Fruit fly (Drosophila melanogaster): ENCODE results near the gene CG14275.

The CG14275 gene

DNA sequence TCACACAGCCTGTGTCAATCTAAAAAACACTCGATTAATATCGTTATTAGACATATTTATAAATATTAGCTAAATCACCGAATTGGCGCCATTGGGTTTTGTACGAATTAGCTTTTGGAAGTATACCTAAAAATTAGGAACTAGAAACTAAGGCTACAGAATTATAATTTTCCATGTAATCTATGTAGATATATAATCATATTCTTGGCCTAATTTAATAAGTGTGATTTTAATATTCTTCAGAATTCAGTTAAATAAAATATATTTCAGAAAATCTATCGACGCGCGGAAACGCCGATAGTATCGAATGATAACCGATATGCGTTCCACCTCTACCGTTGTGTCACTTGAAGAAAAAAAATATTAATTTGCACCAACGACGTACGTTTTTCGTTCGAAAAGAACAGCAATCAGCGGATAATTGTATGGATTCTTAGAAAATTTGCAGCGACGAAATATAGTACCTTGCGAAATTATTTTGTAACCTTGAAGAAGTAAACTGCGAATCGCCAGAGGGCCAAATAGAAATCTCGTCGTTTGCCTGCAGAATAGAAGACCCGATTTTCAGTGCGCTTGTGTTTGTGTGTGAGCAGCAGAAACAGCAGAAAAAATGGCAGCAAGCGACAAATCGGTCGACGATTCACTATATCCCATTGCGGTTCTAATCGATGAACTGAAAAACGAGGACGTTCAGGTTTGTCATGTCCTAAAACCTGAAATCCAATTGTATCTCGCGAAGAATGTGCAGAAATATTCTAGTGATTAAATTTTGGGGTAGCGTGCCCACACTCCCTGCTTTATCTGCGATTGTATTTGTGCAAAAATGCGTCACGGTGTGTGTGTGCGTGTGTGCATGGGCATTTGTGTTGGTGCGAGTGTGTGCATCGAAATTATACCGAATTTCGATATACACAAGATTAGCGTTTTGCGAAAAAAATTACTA is 38.7 kb downstream of the CG14275 start, which contains the start of gene Pp2A-29B:
Gene Pp2A-29B, plus strand, starts transcription at position 338 of the 943 bp plus-strand sequence.
- TF ChIP-seq CG11617 (GFP tag; optimal IDR thresholded peaks at IDR 0.05) (peak; percentile 37), Mnt (GFP tag; optimal IDR thresholded peaks at IDR 0.05) (peak; percentile 45), CG7045 (GFP tag; optimal IDR thresholded peaks at IDR 0.05) (no peak), cnc (optimal IDR thresholded peaks at IDR 0.05) (no peak), toe (GFP tag; optimal IDR thresholded peaks at IDR 0.05) (peak; percentile 86), bab1 (GFP tag; optimal IDR thresholded peaks at IDR 0.05) (no peak), pad (GFP tag; optimal IDR thresholded peaks at IDR 0.05) (peak; percentile 27), cic (GFP tag; optimal IDR thresholded peaks at IDR 0.05) (peak; percentile 70), CG14711 (tag; optimal IDR thresholded peaks at IDR 0.05) (peak; percentile 10), CG7101 (tag; optimal IDR thresholded peaks at IDR 0.05) (peak; percentile 45), Clk (GFP tag; optimal IDR thresholded peaks at IDR 0.05) (no peak), CG5204 (GFP tag; optimal IDR thresholded peaks at IDR 0.05) (no peak), tj (GFP tag; optimal IDR thresholded peaks at IDR 0.05) (peak; percentile 34), ovo (GFP tag; optimal IDR thresholded peaks at IDR 0.05) (peak; percentile 58), CG33017 (tag; optimal IDR thresholded peaks at IDR 0.05) (peak; percentile 25), kay (GFP tag; ENCODE audit: borderline replicate concordance) (peak; percentile 66), CG1620 (GFP tag; optimal IDR thresholded peaks at IDR 0.05) (peak; percentile 60), Crg-1 (GFP tag; optimal IDR thresholded peaks at IDR 0.05) (peak; percentile 72), Hr96 (GFP tag; optimal IDR thresholded peaks at IDR 0.05) (peak; percentile 45), CG12768 (GFP tag; optimal IDR thresholded peaks at IDR 0.05) (no peak)

DNA sequence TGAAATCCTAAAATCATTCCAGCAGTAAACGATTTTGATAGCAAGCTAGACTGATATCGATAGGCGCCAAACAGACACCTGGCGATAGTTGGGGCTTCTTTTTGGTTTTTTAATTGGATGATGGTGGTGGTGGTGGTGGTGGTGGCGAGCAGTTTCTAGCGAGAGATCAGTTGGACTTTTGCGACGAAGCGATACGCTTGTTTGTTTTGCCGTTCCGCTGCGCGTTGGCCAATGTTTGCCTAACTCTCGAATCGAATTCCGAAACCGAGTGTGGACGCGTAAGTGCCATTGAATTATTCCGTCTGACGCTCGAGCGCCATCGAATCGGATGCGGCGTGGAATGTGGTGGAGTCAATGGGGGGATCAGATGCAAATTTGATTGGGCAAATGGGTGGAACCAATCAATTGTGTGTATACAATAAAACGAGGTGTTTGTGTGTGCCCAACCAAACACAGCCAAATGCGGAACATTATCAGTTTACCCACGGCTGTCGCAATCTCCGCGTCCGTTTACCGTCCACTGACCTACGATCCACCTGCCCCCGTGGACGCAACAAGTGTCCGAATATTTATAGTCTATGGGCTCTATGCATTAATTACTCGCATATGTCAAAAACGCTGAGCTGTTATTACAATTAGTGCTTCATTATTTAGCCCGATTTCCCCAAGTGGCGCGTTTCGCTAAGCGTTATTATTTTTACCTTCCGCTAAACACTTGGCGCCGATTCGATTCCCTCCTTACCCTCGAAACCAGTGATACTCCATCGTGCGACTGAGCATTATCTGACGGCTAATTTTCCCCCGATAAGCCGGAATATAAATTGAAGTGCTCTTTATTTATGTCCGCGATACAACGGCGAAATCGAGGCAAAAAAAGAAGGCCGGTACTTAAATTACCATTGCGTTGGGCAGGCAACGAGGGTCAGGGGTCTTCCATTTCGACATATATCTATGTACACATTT is 43.4 kb downstream of the CG14275 start, which contains the start of gene CG17292:
Gene CG17292, plus strand, starts transcription at position 91 of the 963 bp plus-strand sequence.
- TF ChIP-seq ovo (GFP tag; optimal IDR thresholded peaks at IDR 0.05) = peak; percentile 58
- TF ChIP-seq Clk (GFP tag; optimal IDR thresholded peaks at IDR 0.05) = peak; percentile 42
- TF ChIP-seq kay (GFP tag; ENCODE audit: borderline replicate concordance) = no peak
- peak; percentile 90 for TF ChIP-seq cic (GFP tag; optimal IDR thresholded peaks at IDR 0.05)
- TF ChIP-seq Hr96 (GFP tag; optimal IDR thresholded peaks at IDR 0.05) = no peak
- TF ChIP-seq CG33017 (tag; optimal IDR thresholded peaks at IDR 0.05) = peak; percentile 62
- peak; percentile 17 for TF ChIP-seq CG14711 (tag; optimal IDR thresholded peaks at IDR 0.05)
- peak; percentile 88 for TF ChIP-seq bab1 (GFP tag; optimal IDR thresholded peaks at IDR 0.05)
- peak; percentile 81 for TF ChIP-seq Mnt (GFP tag; optimal IDR thresholded peaks at IDR 0.05)
- TF ChIP-seq pad (GFP tag; optimal IDR thresholded peaks at IDR 0.05) = peak; percentile 52
- peak; percentile 72 for TF ChIP-seq tj (GFP tag; optimal IDR thresholded peaks at IDR 0.05)
- peak; percentile 79 for TF ChIP-seq CG12768 (GFP tag; optimal IDR thresholded peaks at IDR 0.05)
- TF ChIP-seq CG1620 (GFP tag; optimal IDR thresholded peaks at IDR 0.05) = peak; percentile 49
- TF ChIP-seq CG5204 (GFP tag; optimal IDR thresholded peaks at IDR 0.05) = no peak
- peak; percentile 62 for TF ChIP-seq toe (GFP tag; optimal IDR thresholded peaks at IDR 0.05)
- TF ChIP-seq CG7045 (GFP tag; optimal IDR thresholded peaks at IDR 0.05) = no peak
- TF ChIP-seq cnc (optimal IDR thresholded peaks at IDR 0.05) = no peak
- TF ChIP-seq CG7101 (tag; optimal IDR thresholded peaks at IDR 0.05) = peak; percentile 65
- peak; percentile 70 for TF ChIP-seq CG11617 (GFP tag; optimal IDR thresholded peaks at IDR 0.05)
- peak; percentile 37 for TF ChIP-seq Crg-1 (GFP tag; optimal IDR thresholded peaks at IDR 0.05)

DNA sequence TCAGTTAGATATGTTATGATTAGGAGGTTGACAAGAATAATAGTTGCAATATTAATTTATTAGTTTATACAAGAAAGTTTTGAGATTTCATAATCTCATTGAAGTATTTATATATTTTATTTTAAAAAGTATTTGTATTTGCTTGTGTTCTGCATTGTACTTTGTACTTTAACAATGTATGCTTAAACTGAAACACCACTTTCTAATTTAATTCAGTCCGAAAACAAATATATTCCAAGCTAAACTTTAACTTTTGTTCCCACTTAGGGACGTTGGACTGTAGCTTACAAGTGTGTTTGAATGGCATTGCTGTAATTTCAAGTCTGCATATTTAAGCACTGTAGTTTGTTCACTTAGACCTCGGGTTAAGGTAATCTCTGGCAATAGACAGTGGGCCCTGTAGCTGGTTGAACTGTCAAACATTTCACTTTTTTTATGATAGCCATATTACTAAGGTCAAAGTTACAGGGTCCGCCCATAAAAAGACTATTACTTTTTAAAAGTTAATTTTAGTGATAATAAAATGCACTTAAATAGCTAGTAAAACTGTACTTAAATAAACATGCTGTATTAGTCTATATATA is 44.2 kb downstream of the CG14275 start:
- TF ChIP-seq CG12768 (GFP tag; optimal IDR thresholded peaks at IDR 0.05) = peak; percentile 64
- TF ChIP-seq Crg-1 (GFP tag; optimal IDR thresholded peaks at IDR 0.05) = no peak
- peak; percentile 22 for TF ChIP-seq toe (GFP tag; optimal IDR thresholded peaks at IDR 0.05)
- TF ChIP-seq bab1 (GFP tag; optimal IDR thresholded peaks at IDR 0.05) = peak; percentile 9
- TF ChIP-seq Clk (GFP tag; optimal IDR thresholded peaks at IDR 0.05) = no peak
- peak; percentile 17 for TF ChIP-seq CG7101 (tag; optimal IDR thresholded peaks at IDR 0.05)
- TF ChIP-seq Hr96 (GFP tag; optimal IDR thresholded peaks at IDR 0.05) = no peak
- TF ChIP-seq cnc (optimal IDR thresholded peaks at IDR 0.05) = no peak
- no peak for TF ChIP-seq cic (GFP tag; optimal IDR thresholded peaks at IDR 0.05)
- no peak for TF ChIP-seq CG33017 (tag; optimal IDR thresholded peaks at IDR 0.05)
- peak; percentile 29 for TF ChIP-seq CG14711 (tag; optimal IDR thresholded peaks at IDR 0.05)

DNA sequence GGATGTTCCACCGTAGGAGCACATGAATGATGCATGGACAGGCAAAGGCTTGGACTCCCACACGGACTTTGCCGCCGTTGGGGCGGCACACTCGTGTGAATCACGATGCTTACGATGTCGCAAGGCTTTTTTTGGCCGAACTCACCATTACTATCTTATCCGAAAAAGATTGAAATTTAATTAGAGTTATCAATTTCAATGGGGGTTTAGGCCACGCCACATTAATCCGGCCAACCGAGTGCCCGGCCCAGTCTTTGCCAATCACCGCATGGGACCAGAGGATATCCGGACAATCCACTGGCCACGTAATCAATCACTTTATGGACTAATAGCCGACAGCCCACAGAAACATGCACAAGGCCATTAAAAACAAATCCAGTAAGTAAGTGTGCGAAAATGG is 45.0 kb downstream of the CG14275 start:
- TF ChIP-seq cic (GFP tag; optimal IDR thresholded peaks at IDR 0.05) (no peak), bab1 (GFP tag; optimal IDR thresholded peaks at IDR 0.05) (no peak), CG7101 (tag; optimal IDR thresholded peaks at IDR 0.05) (no peak), ovo (GFP tag; optimal IDR thresholded peaks at IDR 0.05) (no peak), CG11617 (GFP tag; optimal IDR thresholded peaks at IDR 0.05) (no peak), cnc (optimal IDR thresholded peaks at IDR 0.05) (no peak), Clk (GFP tag; optimal IDR thresholded peaks at IDR 0.05) (no peak), pad (GFP tag; optimal IDR thresholded peaks at IDR 0.05) (no peak), CG12768 (GFP tag; optimal IDR thresholded peaks at IDR 0.05) (no peak), tj (GFP tag; optimal IDR thresholded peaks at IDR 0.05) (no peak)
